In genomic region chrX:10327323-10328022, ce11 we compare ENCODE assay signal across 4 worm cellular contexts.
TF ChIP-seq lines count a peak whose summit lies in the region.

TSS of gene acl-5 (minus strand) at chrX:10327456.

TF ChIP-seq in whole organism, L1 larva, 84 proteins besides CTCF, POLR2A, EP300 and RAD21 (continues in another document):
- TF ChIP-seq pax-3 (tag; optimal IDR thresholded peaks at IDR 0.05; lab: Kevin White, UChicago) (no peak), nhr-47 (tag; optimal IDR thresholded peaks at IDR 0.05; lab: Kevin White, UChicago) (no peak), nhr-84 (tag; optimal IDR thresholded peaks at IDR 0.05; lab: Kevin White, UChicago) (no peak), nhr-237 (tag; optimal IDR thresholded peaks at IDR 0.05; lab: Kevin White, UChicago) (no peak), lin-15B (tag; optimal IDR thresholded peaks at IDR 0.05; lab: Kevin White, UChicago) (no peak), elt-2 (tag; optimal IDR thresholded peaks at IDR 0.05; lab: Kevin White, UChicago) (peak; percentile 33), sup-37 (GFP tag; optimal IDR thresholded peaks at IDR 0.05; lab: Kevin White, UChicago) (no peak), snu-23 (GFP tag; optimal IDR thresholded peaks at IDR 0.05; lab: Kevin White, UChicago) (peak; percentile 9), mep-1 (tag; optimal IDR thresholded peaks at IDR 0.05; lab: Kevin White, UChicago) (no peak), nhr-19 (GFP tag; conservative IDR thresholded peaks at IDR 0.05; lab: Robert Waterston, UW) (0 out of 2 replicates have a peak, but pooled peaks have one; percentile 15), nhr-71 (tag; optimal IDR thresholded peaks at IDR 0.05; lab: Kevin White, UChicago) (peak; percentile 17), nhr-76 (tag; optimal IDR thresholded peaks at IDR 0.05; lab: Kevin White, UChicago) (no peak), dpl-1 (GFP tag; optimal IDR thresholded peaks at IDR 0.05; lab: Kevin White, UChicago) (no peak), lin-13 (GFP tag; optimal IDR thresholded peaks at IDR 0.05; lab: Kevin White, UChicago) (no peak), vab-15 (tag; optimal IDR thresholded peaks at IDR 0.05; lab: Kevin White, UChicago) (no peak), nhr-20 (tag; optimal IDR thresholded peaks at IDR 0.05; lab: Kevin White, UChicago) (peak; percentile 10), hlh-4 (tag; optimal IDR thresholded peaks at IDR 0.05; lab: Kevin White, UChicago) (no peak), rnt-1 (tag; optimal IDR thresholded peaks at IDR 0.05; lab: Kevin White, UChicago) (no peak), ceh-63 (GFP tag; optimal IDR thresholded peaks at IDR 0.05; lab: Kevin White, UChicago) (no peak), efl-1 (optimal IDR thresholded peaks at IDR 0.05; lab: Kevin White, UChicago) (no peak), efl-1 (GFP tag; optimal IDR thresholded peaks at IDR 0.05 in 1 of 2; lab: Kevin White, UChicago) (peak in 1 of 2 experiments; percentile 70), mef-2 (tag; optimal IDR thresholded peaks at IDR 0.05; lab: Kevin White, UChicago) (no peak), lsy-2 (tag; optimal IDR thresholded peaks at IDR 0.05; lab: Kevin White, UChicago) (no peak), F16B12.6 (tag; optimal IDR thresholded peaks at IDR 0.05; lab: Kevin White, UChicago) (no peak)

TF ChIP-seq in whole organism, L3 larva, 47 proteins besides CTCF, POLR2A, EP300 and RAD21:
- TF ChIP-seq nfya-1 (tag; optimal IDR thresholded peaks at IDR 0.05; lab: Kevin White, UChicago; ENCODE audit: insufficient read depth) (no peak), elt-2 (tag; optimal IDR thresholded peaks at IDR 0.05; lab: Kevin White, UChicago) (peak; percentile 75), egl-5 (tag; optimal IDR thresholded peaks at IDR 0.05; lab: Kevin White, UChicago) (no peak), pqm-1 (tag; optimal IDR thresholded peaks at IDR 0.05; lab: Kevin White, UChicago) (peak; percentile 19), nhr-11 (tag; optimal IDR thresholded peaks at IDR 0.05; lab: Kevin White, UChicago) (no peak)
TF ChIP-seq in whole organism, L3 larva: peak in this region for 2.

TF ChIP-seq in whole organism, L4 larva, 104 proteins besides CTCF, POLR2A, EP300 and RAD21 (continues in another document):
- TF ChIP-seq vab-7 (GFP tag; IDR thresholded peaks at IDR 0.05; lab: Robert Waterston, UW), result no peak
- TF ChIP-seq egl-43 (GFP tag; IDR thresholded peaks at IDR 0.05; lab: Robert Waterston, UW), result no peak
- TF ChIP-seq snpc-1.2 (GFP tag; IDR thresholded peaks at IDR 0.05; lab: Robert Waterston, UW), result no peak
- TF ChIP-seq lin-15B (tag; optimal IDR thresholded peaks at IDR 0.05; lab: Kevin White, UChicago), result no peak
- no peak for TF ChIP-seq php-3 (GFP tag; IDR thresholded peaks at IDR 0.05; lab: Robert Waterston, UW)
- no peak for TF ChIP-seq nhr-6 (tag; optimal IDR thresholded peaks at IDR 0.05; lab: Kevin White, UChicago)
- TF ChIP-seq dmd-9 (GFP tag; IDR thresholded peaks at IDR 0.05; lab: Robert Waterston, UW), result no peak
- TF ChIP-seq ztf-7 (tag; optimal IDR thresholded peaks at IDR 0.05; lab: Kevin White, UChicago), result no peak
- TF ChIP-seq ZK337.2 (GFP tag; IDR thresholded peaks at IDR 0.05; lab: Robert Waterston, UW), result no peak
- TF ChIP-seq ces-1 (GFP tag; optimal IDR thresholded peaks at IDR 0.05; lab: Kevin White, UChicago), result no peak
- TF ChIP-seq T20F7.1 (GFP tag; optimal IDR thresholded peaks at IDR 0.05; lab: Kevin White, UChicago), result no peak
- TF ChIP-seq nhr-41 (GFP tag; IDR thresholded peaks at IDR 0.05; lab: Robert Waterston, UW), result no peak
- TF ChIP-seq lin-13 (GFP tag; optimal IDR thresholded peaks at IDR 0.05; lab: Kevin White, UChicago), result no peak
- TF ChIP-seq Y75B8A.6 (GFP tag; IDR thresholded peaks at IDR 0.05; lab: Robert Waterston, UW), result no peak
- peak; percentile 10 for TF ChIP-seq mes-2 (tag; optimal IDR thresholded peaks at IDR 0.05; lab: Kevin White, UChicago; ENCODE audit: poor library complexity, severe bottlenecking)
- no peak for TF ChIP-seq fkh-10 (GFP tag; optimal IDR thresholded peaks at IDR 0.05; lab: Kevin White, UChicago)
- peak; percentile 27 for TF ChIP-seq nhr-28 (tag; optimal IDR thresholded peaks at IDR 0.05; lab: Kevin White, UChicago)
- TF ChIP-seq daf-12 (tag; optimal IDR thresholded peaks at IDR 0.05; lab: Kevin White, UChicago), result no peak
- no peak for TF ChIP-seq mdt-29 (GFP tag; IDR thresholded peaks at IDR 0.05; lab: Robert Waterston, UW)
- no peak for TF ChIP-seq D1046.2 (GFP tag; IDR thresholded peaks at IDR 0.05; lab: Robert Waterston, UW)
- TF ChIP-seq sdz-12 (GFP tag; optimal IDR thresholded peaks at IDR 0.05; lab: Kevin White, UChicago), result no peak
- no peak for TF ChIP-seq lsy-2 (tag; optimal IDR thresholded peaks at IDR 0.05; lab: Kevin White, UChicago)
- TF ChIP-seq hlh-11 (tag; optimal IDR thresholded peaks at IDR 0.05; lab: Kevin White, UChicago), result peak; percentile 52
- no peak for TF ChIP-seq aly-2 (tag; optimal IDR thresholded peaks at IDR 0.05; lab: Kevin White, UChicago)
- no peak for TF ChIP-seq spr-1 (tag; optimal IDR thresholded peaks at IDR 0.05; lab: Kevin White, UChicago)
- TF ChIP-seq fos-1 (tag; optimal IDR thresholded peaks at IDR 0.05; lab: Kevin White, UChicago), result no peak
- TF ChIP-seq nhr-25 (tag; optimal IDR thresholded peaks at IDR 0.05; lab: Kevin White, UChicago; ENCODE audit: borderline replicate concordance, insufficient read depth), result no peak
- no peak for TF ChIP-seq cey-2 (tag; optimal IDR thresholded peaks at IDR 0.05; lab: Kevin White, UChicago; ENCODE audit: borderline replicate concordance, insufficient read depth)
- TF ChIP-seq pha-4 (GFP tag; IDR thresholded peaks at IDR 0.05; lab: Robert Waterston, UW), result no peak
- no peak for TF ChIP-seq pha-4 (tag; optimal IDR thresholded peaks at IDR 0.05; lab: Kevin White, UChicago)
- peak in 1 of 2 experiments; percentile 24 for TF ChIP-seq daf-16 (GFP tag; optimal IDR thresholded peaks at IDR 0.05; lab: Kevin White, UChicago)
- peak; percentile 52 for TF ChIP-seq daf-16 (tag; optimal IDR thresholded peaks at IDR 0.05; lab: Kevin White, UChicago)
- TF ChIP-seq ama-1 (optimal IDR thresholded peaks at IDR 0.05; lab: Kevin White, UChicago), result no peak
- peak; percentile 25 for TF ChIP-seq dmd-6 (GFP tag; IDR thresholded peaks at IDR 0.05; lab: Robert Waterston, UW)
- no peak for TF ChIP-seq madf-5 (GFP tag; IDR thresholded peaks at IDR 0.05; lab: Robert Waterston, UW)

TF ChIP-seq in whole organism, young adult, 124 proteins besides CTCF, POLR2A, EP300 and RAD21:
- no peak for TF ChIP-seq F37B4.10 (GFP tag; IDR thresholded peaks at IDR 0.05; lab: Robert Waterston, UW)
- TF ChIP-seq ceh-79 (tag; optimal IDR thresholded peaks at IDR 0.05; lab: Kevin White, UChicago), result no peak
- TF ChIP-seq F22D6.2 (tag; optimal IDR thresholded peaks at IDR 0.05; lab: Kevin White, UChicago), result no peak
- no peak for TF ChIP-seq madf-3 (GFP tag; IDR thresholded peaks at IDR 0.05; lab: Robert Waterston, UW)
- TF ChIP-seq ceh-58 (GFP tag; IDR thresholded peaks at IDR 0.05; lab: Robert Waterston, UW), result no peak
- peak; percentile 1 for TF ChIP-seq F23B12.7 (tag; optimal IDR thresholded peaks at IDR 0.05; lab: Kevin White, UChicago; ENCODE audit: insufficient read depth)
- TF ChIP-seq athp-1 (tag; optimal IDR thresholded peaks at IDR 0.05; lab: Kevin White, UChicago), result no peak
- TF ChIP-seq ceh-40 (GFP tag; IDR thresholded peaks at IDR 0.05; lab: Robert Waterston, UW), result no peak
- no peak for TF ChIP-seq lag-1 (GFP tag; IDR thresholded peaks at IDR 0.05; lab: Robert Waterston, UW)
- TF ChIP-seq B0336.3 (GFP tag; IDR thresholded peaks at IDR 0.05; lab: Robert Waterston, UW), result no peak
- TF ChIP-seq nhr-80 (tag; optimal IDR thresholded peaks at IDR 0.05; lab: Kevin White, UChicago), result peak; percentile 50
- no peak for TF ChIP-seq nfyb-1 (GFP tag; IDR thresholded peaks at IDR 0.05; lab: Robert Waterston, UW)
- TF ChIP-seq nhr-179 (tag; optimal IDR thresholded peaks at IDR 0.05; lab: Kevin White, UChicago), result no peak
- TF ChIP-seq attf-5 (GFP tag; optimal IDR thresholded peaks at IDR 0.05; lab: Kevin White, UChicago), result no peak
- no peak for TF ChIP-seq F39B2.1 (GFP tag; IDR thresholded peaks at IDR 0.05; lab: Robert Waterston, UW)
- TF ChIP-seq dpff-1 (tag; optimal IDR thresholded peaks at IDR 0.05; lab: Kevin White, UChicago), result no peak
- no peak for TF ChIP-seq ccch-3 (GFP tag; optimal IDR thresholded peaks at IDR 0.05; lab: Kevin White, UChicago)
